Worm (Caenorhabditis elegans) whole organism, L4/young adult: ENCODE measurements around the gene ZK666.1.

Experiments used
- W03F9.2 ChIP-seq: fragments of 150-350 bp; optimal IDR thresholded peaks from 2 replicates; lab custom pipeline; 2014; ENCODE audit warnings: missing biosample characterization, missing genetic modification characterization
- him-1 ChIP-seq: sonication (generic microtip); optimal IDR thresholded peaks from 2 replicates; lab custom pipeline; 2016; ENCODE audit warnings: missing genotype, missing genetic modification reagents, missing genetic modification characterization, missing compliant biosample characterization

ce11 chrII:10486738-10487137 lies 15.6 kb upstream of the ZK666.1 start, which contains the start of gene ZK666.15:
- TF ChIP-seq him-1 (tag; lab: Kevin White, UChicago) (no peak), W03F9.2 (tag; lab: Kevin White, UChicago) (no peak)
